Fruit fly (Drosophila melanogaster): ENCODE results near the gene pxb.

Gene pxb

DNA sequence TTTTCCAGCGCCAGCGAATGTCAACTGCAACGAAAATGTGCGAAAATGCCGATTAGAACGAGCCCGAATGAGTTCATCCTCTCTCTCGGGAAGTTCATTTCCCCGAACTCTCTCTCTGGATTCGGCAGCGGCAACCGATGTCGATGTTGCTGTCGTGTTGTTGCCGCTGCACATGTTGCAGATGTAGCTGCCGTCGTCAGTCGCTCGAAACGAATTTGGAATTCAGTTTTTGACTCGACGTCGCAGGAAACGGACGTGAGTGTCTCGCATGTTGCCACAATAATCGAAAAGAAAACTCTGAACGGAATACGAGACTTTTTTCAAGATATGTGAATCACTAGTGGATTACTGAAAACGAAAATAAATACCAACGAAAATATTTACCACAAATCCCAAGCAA lies at the start of gene pxb:
Gene pxb (plus strand): TSS at position 222 of the 400 bp plus-strand sequence.
- TF ChIP-seq CG17801 (GFP tag; optimal IDR thresholded peaks at IDR 0.05; ENCODE audit: partially characterized antibody): peak; percentile 7

DNA sequence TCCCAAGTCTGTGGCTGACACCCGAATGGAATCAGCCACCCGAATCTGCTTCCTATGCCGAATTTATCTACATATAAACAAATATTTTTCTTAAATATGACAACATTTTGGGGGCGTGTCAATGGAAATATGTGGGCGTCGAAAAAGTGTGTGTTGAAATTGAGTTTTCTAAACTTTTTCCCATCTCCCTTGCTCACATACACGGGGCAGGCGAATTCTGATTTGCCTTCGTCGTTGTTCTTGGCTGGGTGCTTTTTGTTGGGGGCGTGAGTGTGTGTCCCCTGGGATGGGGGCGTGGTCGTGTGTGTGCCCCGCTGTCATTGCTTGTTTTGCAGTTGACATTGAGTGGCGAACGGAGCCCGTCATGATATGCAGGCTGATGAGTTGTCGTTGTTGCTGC lies 48.3 kb upstream of the pxb start:
- no peak for TF ChIP-seq CG17801 (GFP tag; optimal IDR thresholded peaks at IDR 0.05; ENCODE audit: partially characterized antibody)

- TF ChIP-seq CG17801 (GFP tag; optimal IDR thresholded peaks at IDR 0.05; ENCODE audit: partially characterized antibody): no peak
These were observed 39.1 kb upstream of the pxb start for dm6 chr3R:15626863-15627262.

DNA sequence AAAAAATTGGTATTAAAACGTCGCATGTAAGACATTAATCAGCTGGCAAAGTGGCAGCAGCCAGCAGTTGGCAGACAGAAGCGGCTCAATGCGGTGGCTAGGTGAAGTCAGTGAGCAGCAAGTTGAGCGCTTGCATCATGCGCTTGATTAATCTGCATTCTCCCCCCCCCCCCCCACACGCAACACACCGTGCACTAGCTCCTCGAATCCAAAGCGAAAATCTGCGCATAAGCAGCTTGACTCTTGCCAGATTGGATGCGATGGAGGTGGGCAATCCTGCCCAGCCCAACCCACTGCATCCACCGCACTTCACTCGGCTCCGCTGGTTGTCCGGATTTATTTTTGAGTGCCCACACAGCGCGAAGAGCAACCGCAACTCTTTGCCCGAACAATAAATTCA lies 38.7 kb upstream of the pxb start:
- TF ChIP-seq CG17801 (GFP tag; optimal IDR thresholded peaks at IDR 0.05; ENCODE audit: partially characterized antibody): no peak

- no peak for TF ChIP-seq CG17801 (GFP tag; optimal IDR thresholded peaks at IDR 0.05; ENCODE audit: partially characterized antibody)
These were observed 38.0 kb upstream of the pxb start for dm6 chr3R:15627987-15628386.

dm6 chr3R:15630076-15630475 lies 35.9 kb upstream of the pxb start:
- no peak for TF ChIP-seq CG17801 (GFP tag; optimal IDR thresholded peaks at IDR 0.05; ENCODE audit: partially characterized antibody)

DNA sequence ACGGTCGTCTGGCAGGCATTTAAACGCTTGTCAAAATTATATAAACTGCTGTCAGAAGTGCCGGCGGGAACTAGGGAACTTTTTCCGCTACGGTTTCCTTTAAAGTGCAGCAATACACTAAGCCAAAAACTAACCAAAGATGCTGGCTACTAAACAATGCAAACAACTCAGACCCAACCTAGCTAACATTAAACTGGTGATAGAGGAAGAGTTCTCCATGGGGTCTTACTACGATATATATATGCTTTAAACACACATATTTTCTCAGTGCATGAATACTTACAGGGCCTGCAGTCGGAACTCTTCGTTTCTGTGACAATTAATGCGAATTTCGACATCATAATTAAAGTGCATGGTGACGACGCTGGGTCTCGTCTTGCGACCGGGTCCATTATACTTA lies 35.1 kb upstream of the pxb start:
- TF ChIP-seq CG17801 (GFP tag; optimal IDR thresholded peaks at IDR 0.05; ENCODE audit: partially characterized antibody): no peak

DNA sequence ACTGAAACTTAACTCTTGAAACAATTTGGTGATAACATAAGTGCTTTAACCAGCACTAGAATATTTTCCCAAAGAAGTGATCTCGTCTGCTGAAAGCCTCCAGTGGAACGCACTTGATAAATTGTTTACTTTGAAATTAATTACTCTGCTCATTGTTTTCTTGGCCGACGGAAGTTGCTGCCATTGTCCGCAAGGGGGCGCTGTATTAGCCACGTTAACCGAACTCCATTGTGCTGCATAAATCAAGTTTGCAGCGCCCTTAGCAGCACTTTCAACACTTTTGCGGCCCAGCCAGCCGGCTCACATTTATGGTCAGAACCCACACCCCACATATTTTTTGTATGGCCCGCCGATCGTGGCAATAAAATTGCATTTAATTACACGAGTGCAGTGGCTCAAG lies 33.5 kb upstream of the pxb start:
- no peak for TF ChIP-seq CG17801 (GFP tag; optimal IDR thresholded peaks at IDR 0.05; ENCODE audit: partially characterized antibody)

DNA sequence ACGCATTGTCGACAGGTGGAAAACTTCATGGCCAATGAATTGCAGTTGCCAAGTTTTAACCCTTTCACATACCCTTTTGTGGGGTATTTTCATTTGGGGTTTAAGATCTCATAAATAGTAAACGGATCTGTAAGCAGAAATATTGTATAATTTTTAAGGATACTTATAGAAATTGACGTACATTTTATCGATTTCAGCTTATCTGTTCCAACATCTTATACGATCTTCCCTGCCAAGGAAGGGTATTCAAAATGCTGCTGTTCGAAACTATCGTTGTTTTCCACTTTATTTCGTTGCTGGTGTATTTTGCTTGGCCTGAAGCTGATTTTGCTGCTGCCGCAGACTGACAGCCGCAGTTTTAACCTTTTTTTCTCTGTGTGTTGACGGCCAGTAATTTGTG lies 31.8 kb upstream of the pxb start:
- TF ChIP-seq CG17801 (GFP tag; optimal IDR thresholded peaks at IDR 0.05; ENCODE audit: partially characterized antibody): no peak

DNA sequence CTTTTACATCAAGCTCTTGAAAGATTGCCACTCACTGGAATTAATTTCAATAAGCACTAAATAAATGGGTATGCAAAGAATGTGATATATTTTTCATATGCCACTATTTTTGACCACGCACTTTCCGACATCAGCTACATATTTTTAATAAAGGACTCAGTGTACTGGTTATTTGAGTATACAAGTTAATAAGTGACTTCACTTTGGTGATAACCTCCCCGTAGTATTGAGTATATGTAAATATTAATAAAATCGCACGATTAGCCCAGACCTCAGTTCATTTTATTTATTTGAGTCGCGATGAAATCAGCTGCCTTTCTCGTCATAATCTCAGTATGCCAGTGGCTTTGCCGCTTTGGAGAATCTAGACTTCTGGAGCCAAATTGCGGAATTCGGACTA lies 30.8 kb upstream of the pxb start, which contains the start of gene CG43335:
Gene CG43335 (plus strand): TSS at position 301 of the 400 bp plus-strand sequence.
- TF ChIP-seq CG17801 (GFP tag; optimal IDR thresholded peaks at IDR 0.05; ENCODE audit: partially characterized antibody): no peak

DNA sequence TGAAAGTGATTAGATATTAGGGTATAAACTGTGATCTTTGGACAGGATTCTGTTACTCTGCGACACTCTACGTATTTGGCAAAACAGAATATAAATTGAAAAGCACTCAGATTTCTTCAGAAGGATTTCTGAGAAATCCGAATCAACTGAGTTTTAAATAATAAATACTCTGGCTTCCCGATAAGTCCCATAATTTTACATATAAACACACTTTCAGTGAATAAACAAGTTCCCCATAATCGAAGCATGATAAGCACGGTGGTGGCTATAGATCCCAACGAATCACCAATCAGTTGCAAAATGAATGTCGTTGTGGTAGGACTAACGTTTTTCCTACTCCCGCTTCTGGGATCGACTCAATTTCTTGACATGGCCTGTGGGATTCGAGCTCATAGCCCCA lies 29.1 kb upstream of the pxb start, which contains the start of gene CG43336:
Gene CG43336 (plus strand): TSS at position 301 of the 400 bp plus-strand sequence.
- no peak for TF ChIP-seq CG17801 (GFP tag; optimal IDR thresholded peaks at IDR 0.05; ENCODE audit: partially characterized antibody)

- TF ChIP-seq CG17801 (GFP tag; optimal IDR thresholded peaks at IDR 0.05; ENCODE audit: partially characterized antibody): no peak
These were observed 26.0 kb upstream of the pxb start for dm6 chr3R:15640006-15640405.

DNA sequence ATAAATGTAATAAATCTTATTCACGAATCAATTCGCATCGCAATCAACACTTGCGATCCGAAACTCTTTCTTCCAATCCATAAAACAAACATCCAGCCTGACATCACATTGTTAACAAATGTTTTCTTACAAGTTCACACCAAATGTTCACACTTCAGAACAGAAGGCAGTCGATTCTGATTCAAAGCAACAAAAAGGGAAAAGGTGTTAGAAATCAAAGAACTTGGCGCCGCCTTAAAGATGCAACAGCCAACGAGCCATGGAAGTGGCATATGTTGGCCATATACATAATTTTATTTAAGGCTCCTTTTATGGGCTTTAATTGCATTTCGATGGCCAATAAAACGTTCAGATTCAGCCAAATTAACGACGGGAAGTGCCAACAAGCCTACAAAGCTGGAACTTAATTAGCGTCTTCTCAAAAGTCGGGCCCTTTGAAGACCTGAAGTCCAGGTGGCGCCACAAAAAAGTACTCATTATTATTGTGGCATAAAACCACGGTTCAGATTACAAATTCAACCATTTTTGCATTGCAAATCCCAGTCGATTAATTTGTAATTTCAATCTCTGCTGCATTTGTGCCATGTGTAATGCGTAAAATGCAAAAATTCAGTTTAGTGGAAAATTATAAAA lies 24.5 kb upstream of the pxb start:
- TF ChIP-seq CG17801 (GFP tag; optimal IDR thresholded peaks at IDR 0.05; ENCODE audit: partially characterized antibody): no peak

DNA sequence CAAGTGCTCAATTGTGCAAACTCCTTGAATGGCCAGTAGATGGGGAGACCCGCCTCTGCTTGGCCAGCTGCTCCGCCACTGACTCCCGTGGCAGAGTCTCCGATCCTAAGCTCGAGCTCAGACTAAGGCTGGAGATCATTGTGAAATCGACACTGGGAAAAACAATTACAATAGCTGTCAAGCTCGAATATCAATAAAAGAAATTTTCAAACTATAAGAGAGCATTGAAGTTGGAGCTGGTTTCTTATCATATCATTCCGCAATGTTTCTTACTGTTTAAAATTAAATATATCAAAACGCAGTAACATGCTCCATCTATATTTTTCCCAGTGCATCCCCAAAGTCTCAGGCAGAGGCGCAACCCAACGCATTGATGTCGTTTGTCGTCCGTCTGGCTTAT lies 23.2 kb upstream of the pxb start:
- no peak for TF ChIP-seq CG17801 (GFP tag; optimal IDR thresholded peaks at IDR 0.05; ENCODE audit: partially characterized antibody)

- TF ChIP-seq CG17801 (GFP tag; optimal IDR thresholded peaks at IDR 0.05; ENCODE audit: partially characterized antibody): no peak
These were observed 21.2 kb upstream of the pxb start for dm6 chr3R:15644733-15645132.

dm6 chr3R:15646899-15647443 lies 19.0 kb upstream of the pxb start:
- no peak for TF ChIP-seq CG17801 (GFP tag; optimal IDR thresholded peaks at IDR 0.05; ENCODE audit: partially characterized antibody)

dm6 chr3R:15648898-15649297 lies 17.1 kb upstream of the pxb start:
- no peak for TF ChIP-seq CG17801 (GFP tag; optimal IDR thresholded peaks at IDR 0.05; ENCODE audit: partially characterized antibody)
